Worm (Caenorhabditis elegans): ENCODE results near the gene pro-2.

Gene pro-2

DNA sequence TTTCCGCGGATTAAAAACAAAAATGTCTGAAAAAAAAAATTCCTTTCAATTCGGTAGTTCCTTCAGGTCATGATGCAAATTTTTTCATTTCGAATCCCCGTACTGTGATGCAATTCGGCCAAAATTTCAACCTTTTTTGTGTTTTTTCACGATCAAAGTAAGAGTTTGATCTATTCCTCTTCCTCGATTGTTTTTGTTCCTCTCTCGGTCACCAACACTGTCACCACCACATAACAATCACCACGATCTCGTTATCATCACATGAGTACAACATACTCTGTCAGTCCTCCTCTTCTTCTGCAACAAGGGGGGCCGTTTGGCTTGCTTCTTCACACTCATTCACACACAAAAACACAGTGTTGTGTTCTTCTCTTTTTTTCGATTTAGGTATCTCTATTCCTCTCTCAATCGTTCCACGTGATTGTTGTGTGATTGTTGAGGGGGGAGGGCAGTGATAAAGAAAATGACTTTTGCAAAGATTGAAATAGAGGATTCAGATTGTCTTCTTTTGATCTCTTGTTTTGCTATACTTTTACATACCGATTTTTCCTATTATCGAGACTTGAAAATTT lies 45.4 kb upstream of the pro-2 start:
- TF ChIP-seq lin-39 (tag; optimal IDR thresholded peaks at IDR 0.05) (no peak), sup-37 (GFP tag; optimal IDR thresholded peaks at IDR 0.05) (peak; percentile 14), lin-15B (tag; optimal IDR thresholded peaks at IDR 0.05) (no peak), nhr-85 (tag) (peak; percentile 79), hpl-2 (GFP tag; optimal IDR thresholded peaks at IDR 0.05) (no peak), dpl-1 (GFP tag; optimal IDR thresholded peaks at IDR 0.05) (peak in 1 of 3 experiments; percentile 19), snpc-4 (tag; optimal IDR thresholded peaks at IDR 0.05) (no peak), mab-9 (GFP tag; IDR thresholded peaks at IDR 0.05) (no peak), zag-1 (tag; optimal IDR thresholded peaks at IDR 0.05) (no peak), elt-3 (tag; optimal IDR thresholded peaks at IDR 0.05) (peak in 3 of 6 experiments; percentile 9 to 86 (median 71)), fkh-10 (GFP tag; optimal IDR thresholded peaks at IDR 0.05) (no peak), tlp-1 (tag; optimal IDR thresholded peaks at IDR 0.05) (no peak), jun-1 (tag; optimal IDR thresholded peaks at IDR 0.05) (no peak), fkh-8 (tag; optimal IDR thresholded peaks at IDR 0.05) (no peak), sox-4 (tag; optimal IDR thresholded peaks at IDR 0.05) (no peak), efl-1 (optimal IDR thresholded peaks at IDR 0.05) (peak in 1 of 2 experiments; percentile 20), efl-1 (GFP tag; optimal IDR thresholded peaks at IDR 0.05 in 1 of 2) (peak in 1 of 2 experiments; percentile 63), efl-3 (GFP tag; optimal IDR thresholded peaks at IDR 0.05) (no peak), egl-13 (tag; optimal IDR thresholded peaks at IDR 0.05) (no peak), ceh-63 (GFP tag; optimal IDR thresholded peaks at IDR 0.05) (no peak), F16B12.6 (tag; optimal IDR thresholded peaks at IDR 0.05) (no peak), blmp-1 (tag; optimal IDR thresholded peaks at IDR 0.05) (peak; percentile 69), lin-13 (GFP tag; optimal IDR thresholded peaks at IDR 0.05) (no peak), ets-5 (GFP tag; IDR thresholded peaks at IDR 0.05) (no peak), pag-3 (tag; optimal IDR thresholded peaks at IDR 0.05; ENCODE audit: borderline replicate concordance, insufficient read depth) (peak; percentile 30), pax-3 (tag; optimal IDR thresholded peaks at IDR 0.05) (peak; percentile 4), sptf-1 (tag; optimal IDR thresholded peaks at IDR 0.05) (no peak), rnt-1 (tag; optimal IDR thresholded peaks at IDR 0.05) (peak; percentile 59), nhr-90 (tag; optimal IDR thresholded peaks at IDR 0.05; ENCODE audit: poor library complexity) (peak; percentile 55), snu-23 (GFP tag; optimal IDR thresholded peaks at IDR 0.05) (peak; percentile 68), alr-1 (tag; optimal IDR thresholded peaks at IDR 0.05; ENCODE audit: borderline replicate concordance) (no peak), mep-1 (tag; optimal IDR thresholded peaks at IDR 0.05) (peak; percentile 17), ama-1 (optimal IDR thresholded peaks at IDR 0.05) (peak; percentile 63), pqm-1 (tag; optimal IDR thresholded peaks at IDR 0.05) (no peak), xbp-1 (tag; optimal IDR thresholded peaks at IDR 0.05) (no peak), dsc-1 (tag; optimal IDR thresholded peaks at IDR 0.05) (no peak), nhr-11 (tag; optimal IDR thresholded peaks at IDR 0.05) (no peak), ceh-90 (tag; optimal IDR thresholded peaks at IDR 0.05) (no peak), nhr-20 (tag; optimal IDR thresholded peaks at IDR 0.05) (peak; percentile 82), egl-27 (tag; optimal IDR thresholded peaks at IDR 0.05) (no peak), unc-30 (tag; optimal IDR thresholded peaks at IDR 0.05) (no peak), aha-1 (tag; optimal IDR thresholded peaks at IDR 0.05) (no peak), nhr-77 (tag; optimal IDR thresholded peaks at IDR 0.05) (no peak), fos-1 (tag; optimal IDR thresholded peaks at IDR 0.05) (peak; percentile 32), aly-2 (tag; optimal IDR thresholded peaks at IDR 0.05) (no peak), C04F5.9 (tag; optimal IDR thresholded peaks at IDR 0.05) (no peak), lin-35 (GFP tag; optimal IDR thresholded peaks at IDR 0.05) (peak in 1 of 2 experiments; percentile 76), ceh-8 (GFP tag; optimal IDR thresholded peaks at IDR 0.05) (no peak), C16A3.4 (tag; optimal IDR thresholded peaks at IDR 0.05) (no peak), ztf-4 (tag; optimal IDR thresholded peaks at IDR 0.05) (peak; percentile 46), elt-2 (tag; optimal IDR thresholded peaks at IDR 0.05) (no peak), mdl-1 (tag; optimal IDR thresholded peaks at IDR 0.05) (peak in 1 of 2 experiments; percentile 90), isw-1 (GFP tag; IDR thresholded peaks at IDR 0.05) (no peak)
